Fruit fly (Drosophila melanogaster): ENCODE measurements around the gene pbl.

DNA sequence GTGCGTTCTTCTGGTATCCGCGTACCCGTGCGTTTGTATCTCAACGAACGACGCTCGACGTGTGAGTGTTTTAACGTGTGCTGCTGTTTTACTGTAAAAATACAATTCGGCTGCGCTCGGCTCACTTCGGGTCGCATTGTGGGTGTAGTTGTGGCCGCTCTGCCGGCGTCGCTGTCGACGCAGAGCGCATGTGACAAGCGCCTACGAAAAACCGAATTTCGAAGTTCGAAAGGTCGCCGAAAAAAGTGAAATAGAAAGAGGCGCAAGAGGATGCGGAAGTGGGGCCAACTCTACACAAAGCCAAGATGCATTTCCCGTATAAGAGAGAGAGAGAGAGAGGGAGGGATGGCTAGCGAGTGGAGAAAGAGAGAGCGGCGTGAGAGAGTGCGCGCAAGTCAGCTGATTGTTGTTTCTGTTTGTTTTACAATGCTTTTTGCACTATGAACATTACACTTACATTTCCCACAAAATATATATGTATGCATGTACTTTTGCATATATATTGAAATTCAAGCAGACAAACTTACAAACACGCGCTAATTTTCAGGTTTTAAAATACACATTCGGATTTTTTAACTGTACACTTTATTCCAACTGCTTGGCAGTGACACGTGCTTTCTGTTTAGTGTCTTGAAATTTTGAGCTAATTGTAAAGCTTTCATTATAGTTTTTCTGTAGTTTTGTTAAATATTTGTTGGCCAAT, 56.9 kb downstream of the pbl start:
- TF ChIP-seq sage (GFP tag; optimal IDR thresholded peaks at IDR 0.05) (peak; percentile 49), psq (GFP tag; optimal IDR thresholded peaks at IDR 0.05) (no peak), foxo (GFP tag; optimal IDR thresholded peaks at IDR 0.05) (no peak), N (GFP tag; optimal IDR thresholded peaks at IDR 0.05) (no peak), woc (GFP tag; optimal IDR thresholded peaks at IDR 0.05) (no peak), Hnf4 (GFP tag; optimal IDR thresholded peaks at IDR 0.05) (peak; percentile 21), brk (GFP tag; optimal IDR thresholded peaks at IDR 0.05) (no peak), usp (GFP tag; optimal IDR thresholded peaks at IDR 0.05) (no peak), Abd-B (GFP tag; optimal IDR thresholded peaks at IDR 0.05) (no peak), jim (GFP tag; optimal IDR thresholded peaks at IDR 0.05) (no peak), dl (GFP tag; optimal IDR thresholded peaks at IDR 0.05; ENCODE audit: insufficient read depth in 1 of 2, partially characterized antibody in 2 of 2) (peak in 1 of 2 experiments; percentile 11), pan (optimal IDR thresholded peaks at IDR 0.05) (no peak), Myc (optimal IDR thresholded peaks at IDR 0.05) (no peak)

Measured in whole organism, wandering third instar larva.